Fruit fly (Drosophila melanogaster) Kc167 (cell line): Measurements from ENCODE around the gene Fkbp39.

ENCODE experiments used
- Myc ChIP-seq: fragments of >200 bp; optimal IDR thresholded peaks from 2 replicates; lab custom pipeline; 2017; ENCODE audit warnings: missing external identifiers
- Sin3A ChIP-seq: fragments of >200 bp; optimal IDR thresholded peaks from 2 replicates; lab custom pipeline; 2018; ENCODE audit warnings: missing external identifiers
- h ChIP-seq: fragments of >200 bp; optimal IDR thresholded peaks from 3 replicates; lab custom pipeline; 2018; ENCODE audit warnings: missing external identifiers
- insv ChIP-seq: fragments of >200 bp; optimal IDR thresholded peaks from 3 replicates; lab custom pipeline; 2018; ENCODE audit warnings: missing external identifiers
- psq ChIP-seq: fragments of >200 bp; optimal IDR thresholded peaks from 2 replicates; lab custom pipeline; 2017; ENCODE audit warnings: missing external identifiers
- ttk ChIP-seq: sonication (Bioruptor generic); optimal IDR thresholded peaks from 2 replicates; lab custom pipeline; 2017; ENCODE audit warnings: missing external identifiers

dm6 chr3R:15286693-15287041 lies 46.3 kb downstream of the Fkbp39 start:
- TF ChIP-seq Sin3A (no peak), h (no peak), ttk (no peak), Myc (lab: Kevin White, UChicago) (no peak), psq (lab: Kevin White, UChicago) (no peak), insv (lab: Kevin White, UChicago) (no peak)
